Worm (Caenorhabditis elegans) whole organism, L3 larva: ENCODE measurements around the gene fbxa-38.

Experiments
- ZK546.5 ChIP-seq: sonication (generic microtip); optimal IDR thresholded peaks from 2 replicates; lab custom pipeline; 2017; ENCODE audit warnings: missing biosample characterization, missing genetic modification characterization
- ceh-28 ChIP-seq: fragments of 150-350 bp; optimal IDR thresholded peaks from 2 replicates; lab custom pipeline; 2014; ENCODE audit warnings: missing biosample characterization, missing genetic modification reagents, missing genetic modification characterization
- ceh-82 ChIP-seq: fragments of 150-350 bp; optimal IDR thresholded peaks from 2 replicates; lab custom pipeline; 2014; ENCODE audit warnings: missing biosample characterization, missing genetic modification characterization
- egl-27 ChIP-seq: sonication (generic microtip); optimal IDR thresholded peaks from 4 replicates; lab custom pipeline; 2017; ENCODE audit warnings: missing biosample characterization, missing genetic modification reagents, missing genetic modification characterization
- jun-1 ChIP-seq: fragments of 150-350 bp; optimal IDR thresholded peaks from 2 replicates; lab custom pipeline; 2014; ENCODE audit warnings: missing biosample characterization, missing genetic modification reagents, missing genetic modification characterization
- nhr-237 ChIP-seq: fragments of 150-350 bp; optimal IDR thresholded peaks from 2 replicates; lab custom pipeline; 2014; ENCODE audit warnings: missing biosample characterization, missing genetic modification characterization
- nhr-25 ChIP-seq: sonication (generic microtip); optimal IDR thresholded peaks from 2 replicates; lab custom pipeline; 2017; ENCODE audit warnings: missing biosample characterization, missing genetic modification characterization
- snpc-4 ChIP-seq: fragments of 150-350 bp; optimal IDR thresholded peaks from 2 replicates; lab custom pipeline; 2014; ENCODE audit warnings: missing biosample characterization, missing genetic modification characterization
- unc-39 ChIP-seq: sonication (generic microtip); optimal IDR thresholded peaks from 4 replicates; lab custom pipeline; 2017; ENCODE audit warnings: missing biosample characterization, missing genetic modification characterization
- ztf-11 ChIP-seq: fragments of 150-350 bp; optimal IDR thresholded peaks from 2 replicates; lab custom pipeline; 2014; ENCODE audit warnings: missing biosample characterization, missing genetic modification characterization

DNA sequence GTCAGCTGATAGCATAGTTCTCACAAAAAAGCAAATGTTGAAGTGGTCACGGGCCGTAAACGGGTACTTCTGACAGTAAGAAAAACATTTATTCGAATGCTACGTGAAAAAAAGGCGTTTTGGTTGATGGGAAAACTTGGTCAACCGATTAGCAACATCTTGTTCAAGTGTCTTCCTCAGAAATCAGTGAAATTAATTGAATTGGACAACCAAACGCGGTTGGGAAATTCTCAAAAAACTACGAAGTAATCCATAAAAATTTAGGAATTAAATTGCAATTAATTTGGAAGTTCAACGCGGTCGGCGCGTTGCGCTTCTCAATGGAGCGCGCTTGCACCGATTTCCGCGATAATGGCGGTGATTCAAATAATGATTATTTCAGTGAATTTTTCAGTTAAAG lies 34.9 kb downstream of the fbxa-38 start:
- TF ChIP-seq nhr-25 (tag; lab: Kevin White, UChicago), result no peak
- TF ChIP-seq ceh-28 (tag; lab: Kevin White, UChicago), result no peak
- TF ChIP-seq nhr-237 (tag; lab: Kevin White, UChicago), result no peak
- TF ChIP-seq ztf-11 (tag; lab: Kevin White, UChicago), result no peak
- TF ChIP-seq egl-27 (tag; lab: Kevin White, UChicago), result no peak
- TF ChIP-seq unc-39 (tag; lab: Kevin White, UChicago), result no peak
- no peak for TF ChIP-seq ceh-82 (tag; lab: Kevin White, UChicago)
- no peak for TF ChIP-seq jun-1 (tag; lab: Kevin White, UChicago)
- no peak for TF ChIP-seq ZK546.5 (tag; lab: Kevin White, UChicago)
- TF ChIP-seq snpc-4 (tag; lab: Kevin White, UChicago), result no peak
